Worm (Caenorhabditis elegans): ENCODE measurements around the gene rpl-5.

Gene rpl-5

ce11 chrII:8610585-8610984 lies 40.9 kb downstream of the rpl-5 start:
- TF ChIP-seq ztf-16 (tag; optimal IDR thresholded peaks at IDR 0.05) (no peak), fax-1 (tag; optimal IDR thresholded peaks at IDR 0.05) (no peak), elt-4 (tag; optimal IDR thresholded peaks at IDR 0.05) (no peak), sdc-2 (tag; optimal IDR thresholded peaks at IDR 0.05) (no peak), mec-3 (tag; optimal IDR thresholded peaks at IDR 0.05; ENCODE audit: borderline replicate concordance) (no peak), lin-11 (tag; optimal IDR thresholded peaks at IDR 0.05) (no peak), hlh-15 (tag; optimal IDR thresholded peaks at IDR 0.05) (no peak), ceh-34 (tag; optimal IDR thresholded peaks at IDR 0.05) (no peak), ets-4 (tag; optimal IDR thresholded peaks at IDR 0.05) (no peak), gmeb-2 (tag; optimal IDR thresholded peaks at IDR 0.05) (no peak), unc-55 (GFP tag; optimal IDR thresholded peaks at IDR 0.05) (no peak), fkh-6 (tag; optimal IDR thresholded peaks at IDR 0.05) (no peak), syd-9 (tag; optimal IDR thresholded peaks at IDR 0.05) (no peak)

ce11 chrII:8611330-8611729 lies 41.6 kb downstream of the rpl-5 start:
- no peak for TF ChIP-seq ceh-2 (tag; optimal IDR thresholded peaks at IDR 0.05)
- TF ChIP-seq unc-42 (tag; optimal IDR thresholded peaks at IDR 0.05) = peak; percentile 53

- TF ChIP-seq eyg-1 (tag; optimal IDR thresholded peaks at IDR 0.05) (no peak), ceh-9 (tag; optimal IDR thresholded peaks at IDR 0.05) (no peak)
Measured at ce11 chrII:8612470-8612869, 42.7 kb downstream of the rpl-5 start, which contains the start of gene T22C8.1. Gene T22C8.1 (plus strand): TSS chrII:8612770.

- TF ChIP-seq F13H6.1 (tag; optimal IDR thresholded peaks at IDR 0.05) (no peak), dve-1 (tag; optimal IDR thresholded peaks at IDR 0.05) (no peak), pros-1 (tag; optimal IDR thresholded peaks at IDR 0.05) (no peak), nhr-11 (tag; optimal IDR thresholded peaks at IDR 0.05) (no peak), fkh-10 (GFP tag; optimal IDR thresholded peaks at IDR 0.05) (no peak), dmd-4 (tag; optimal IDR thresholded peaks at IDR 0.05; ENCODE audit: borderline replicate concordance) (no peak), mec-3 (tag; optimal IDR thresholded peaks at IDR 0.05; ENCODE audit: borderline replicate concordance) (no peak), pag-3 (tag; optimal IDR thresholded peaks at IDR 0.05; ENCODE audit: borderline replicate concordance) (no peak), ceh-14 (tag; optimal IDR thresholded peaks at IDR 0.05) (no peak), unc-3 (GFP tag; conservative IDR thresholded peaks at IDR 0.05) (no peak), unc-3 (tag; optimal IDR thresholded peaks at IDR 0.05) (no peak), tbx-2 (tag; optimal IDR thresholded peaks at IDR 0.05) (no peak), ceh-30 (tag; optimal IDR thresholded peaks at IDR 0.05) (no peak), hlh-30 (tag; optimal IDR thresholded peaks at IDR 0.05; ENCODE audit: insufficient read depth) (no peak), sox-2 (GFP tag; IDR thresholded peaks at IDR 0.05) (no peak), hlh-8 (tag; optimal IDR thresholded peaks at IDR 0.05) (no peak), pat-9 (tag; optimal IDR thresholded peaks at IDR 0.05) (no peak), elt-2 (tag; optimal IDR thresholded peaks at IDR 0.05) (no peak), ets-4 (tag; optimal IDR thresholded peaks at IDR 0.05) (no peak), pha-4 (tag; optimal IDR thresholded peaks at IDR 0.05) (no peak)
Measured at ce11 chrII:8616155-8616554, 46.4 kb downstream of the rpl-5 start.

ce11 chrII:8617516-8617915 lies 47.8 kb downstream of the rpl-5 start, which contains the start of gene chhy-1:
Gene chhy-1 (minus strand): TSS chrII:8617616.
- TF ChIP-seq zip-5 (tag; optimal IDR thresholded peaks at IDR 0.05) (no peak), madf-2 (tag; optimal IDR thresholded peaks at IDR 0.05) (no peak), ahr-1 (tag; optimal IDR thresholded peaks at IDR 0.05) (no peak), ceh-19 (GFP tag; optimal IDR thresholded peaks at IDR 0.05) (no peak), gmeb-2 (tag; optimal IDR thresholded peaks at IDR 0.05) (no peak), pax-1 (tag; optimal IDR thresholded peaks at IDR 0.05) (no peak), ceh-45 (GFP tag; IDR thresholded peaks at IDR 0.05) (no peak), pha-2 (tag; optimal IDR thresholded peaks at IDR 0.05) (no peak), F13H6.1 (tag; optimal IDR thresholded peaks at IDR 0.05) (no peak), ama-1 (optimal IDR thresholded peaks at IDR 0.05) (no peak), ttx-3 (tag; optimal IDR thresholded peaks at IDR 0.05) (no peak), tbx-7 (tag; optimal IDR thresholded peaks at IDR 0.05) (no peak), sdc-2 (tag; optimal IDR thresholded peaks at IDR 0.05) (no peak), dve-1 (tag; optimal IDR thresholded peaks at IDR 0.05) (no peak)

Measured in whole organism, late embryonic.